Fruit fly (Drosophila melanogaster): ENCODE data around the gene CG5555.

Gene CG5555

dm6 chr3R:19163972-19164819, 16.1 kb downstream of the CG5555 start, which contains the start of gene sqz (continued):
- TF ChIP-seq Blimp-1 (GFP tag; optimal IDR thresholded peaks at IDR 0.05) (peak; percentile 64), vri (GFP tag; optimal IDR thresholded peaks at IDR 0.05) (peak; percentile 71), CG6854 (GFP tag; optimal IDR thresholded peaks at IDR 0.05) (peak; percentile 87), CG8119 (GFP tag; IDR thresholded peaks at IDR 0.05) (peak; percentile 80), CG11902 (GFP tag; optimal IDR thresholded peaks at IDR 0.05) (no peak), CG16779 (tag; optimal IDR thresholded peaks at IDR 0.05) (peak; percentile 82), CG7368 (GFP tag; optimal IDR thresholded peaks at IDR 0.05) (peak; percentile 38), salr (GFP tag; optimal IDR thresholded peaks at IDR 0.05) (peak; percentile 30 to 58), svp (GFP tag) (peak; percentile 54), Sox15 (GFP tag; optimal IDR thresholded peaks at IDR 0.05) (no peak), CG6276 (GFP tag; optimal IDR thresholded peaks at IDR 0.05) (peak; percentile 86), OdsH (GFP tag; optimal IDR thresholded peaks at IDR 0.05) (peak; percentile 30), CG10631 (GFP tag; optimal IDR thresholded peaks at IDR 0.05) (no peak), Lpt (GFP tag; optimal IDR thresholded peaks at IDR 0.05) (peak; percentile 61)

dm6 chr3R:19162135-19162616, 18.2 kb downstream of the CG5555 start, which contains the start of the genes CG42359 and Nsun5:
TSS of gene CG42359 (minus strand) at chr3R:19162300.
TSS of gene Nsun5 (minus strand) at chr3R:19162300.
- TF ChIP-seq CG4318 (GFP tag; optimal IDR thresholded peaks at IDR 0.05) (no peak), CG10669 (GFP tag; optimal IDR thresholded peaks at IDR 0.05) (peak; percentile 77), lz (GFP tag; optimal IDR thresholded peaks at IDR 0.05) (peak; percentile 86), CG11294 (GFP tag; IDR thresholded peaks at IDR 0.05) (peak; percentile 38; the same call in 1 of the 2 replicates), achi (GFP tag; optimal IDR thresholded peaks at IDR 0.05) (peak; percentile 77), CG9139 (GFP tag; optimal IDR thresholded peaks at IDR 0.05) (no peak), fkh (GFP tag; optimal IDR thresholded peaks at IDR 0.05) (peak; percentile 95), CG8119 (GFP tag; IDR thresholded peaks at IDR 0.05) (peak; percentile 73), Met (GFP tag; optimal IDR thresholded peaks at IDR 0.05) (peak; percentile 80), eg (GFP tag; IDR thresholded peaks at IDR 0.05) (peak; percentile 90), Ets21C (GFP tag; optimal IDR thresholded peaks at IDR 0.05) (peak; percentile 78), CG1621 (tag; optimal IDR thresholded peaks at IDR 0.05) (peak; percentile 62), topi (GFP tag; optimal IDR thresholded peaks at IDR 0.05) (peak; percentile 78), OdsH (GFP tag; optimal IDR thresholded peaks at IDR 0.05) (peak; percentile 87), cyc (GFP tag; optimal IDR thresholded peaks at IDR 0.05) (peak; percentile 90), fd85E (GFP tag; optimal IDR thresholded peaks at IDR 0.05) (peak; percentile 32), spab (GFP tag; optimal IDR thresholded peaks at IDR 0.05) (no peak), ss (GFP tag; optimal IDR thresholded peaks at IDR 0.05) (peak; percentile 9 to 60), esn (GFP tag; optimal IDR thresholded peaks at IDR 0.05) (peak; percentile 86), Hr39 (GFP tag; optimal IDR thresholded peaks at IDR 0.05) (peak; percentile 89), pdm3 (GFP tag; optimal IDR thresholded peaks at IDR 0.05) (peak; percentile 88), CG6276 (GFP tag; optimal IDR thresholded peaks at IDR 0.05) (no peak), CG6792 (GFP tag; optimal IDR thresholded peaks at IDR 0.05) (peak; percentile 78), Smox (GFP tag; optimal IDR thresholded peaks at IDR 0.05) (peak; percentile 80), CG8319 (GFP tag; optimal IDR thresholded peaks at IDR 0.05) (peak; percentile 56), CG3032 (tag; optimal IDR thresholded peaks at IDR 0.05) (peak; percentile 83), dac (GFP tag; optimal IDR thresholded peaks at IDR 0.05) (peak; percentile 62), CG6854 (GFP tag; optimal IDR thresholded peaks at IDR 0.05) (no peak), CG8632 (GFP tag; optimal IDR thresholded peaks at IDR 0.05) (peak; percentile 61), dsx (GFP tag; optimal IDR thresholded peaks at IDR 0.05; ENCODE audit: poor library complexity, severe bottlenecking) (peak; percentile 65), CG31627 (GFP tag; optimal IDR thresholded peaks at IDR 0.05) (peak; percentile 88), fd59A (GFP tag; optimal IDR thresholded peaks at IDR 0.05) (peak; percentile 23), Eip93F (GFP tag; optimal IDR thresholded peaks at IDR 0.05) (peak; percentile 29), CG6163 (GFP tag; IDR thresholded peaks at IDR 0.05) (peak; percentile 90; the same call in 2 of the 3 replicates), CG11762 (GFP tag; optimal IDR thresholded peaks at IDR 0.05; ENCODE audit: insufficient read depth) (peak; percentile 71), acj6 (GFP tag; optimal IDR thresholded peaks at IDR 0.05) (peak; percentile 82), CG10631 (GFP tag; optimal IDR thresholded peaks at IDR 0.05) (peak; percentile 87), CG15336 (GFP tag; IDR thresholded peaks at IDR 0.05) (peak; percentile 68; the same call in 1 of the 2 replicates)
